Fruit fly (Drosophila melanogaster): ENCODE data around the gene CG3106.

Gene CG3106

DNA sequence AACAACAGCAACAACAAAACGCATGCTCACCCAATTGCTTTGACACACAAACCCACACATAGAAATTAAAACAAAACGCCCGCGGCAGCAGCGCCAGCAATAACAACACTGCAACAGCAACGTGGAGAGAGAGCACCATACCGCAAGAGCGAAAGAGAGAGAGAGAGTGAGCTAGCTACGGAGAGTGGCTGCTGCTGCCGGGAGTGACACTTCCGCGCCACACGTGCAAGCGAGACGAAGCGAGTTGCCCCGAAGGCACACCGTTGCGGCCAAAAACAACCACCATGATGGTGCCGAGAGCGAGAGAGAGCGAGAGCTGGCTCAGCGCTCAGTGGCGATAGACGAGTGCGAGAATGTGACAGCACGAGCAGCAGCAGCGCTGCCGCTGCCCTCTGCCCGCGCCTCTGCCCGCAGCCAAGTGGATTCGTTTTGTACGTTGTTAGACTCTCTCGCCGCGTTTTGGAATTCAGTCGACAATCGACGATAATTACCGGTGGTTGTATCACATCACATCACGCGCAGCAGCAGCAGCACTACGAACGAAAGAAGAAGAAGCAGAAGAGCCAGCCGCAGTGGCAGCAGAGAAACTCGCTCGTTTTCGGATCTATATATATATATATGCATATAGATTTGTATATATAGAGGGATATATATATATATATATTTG, 31.1 kb upstream of the CG3106 start, which contains the start of gene btd (continued):
- TF ChIP-seq CG12155 (GFP tag; optimal IDR thresholded peaks at IDR 0.05) = no peak
- TF ChIP-seq Trl (optimal IDR thresholded peaks at IDR 0.05) = peak; percentile 75 to 83
- TF ChIP-seq Trl (GFP tag; optimal IDR thresholded peaks at IDR 0.05) = peak; percentile 46
- no peak for TF ChIP-seq CG15269 (tag; optimal IDR thresholded peaks at IDR 0.05)
- no peak for TF ChIP-seq p53 (GFP tag; optimal IDR thresholded peaks at IDR 0.05)
- TF ChIP-seq Hr39 (optimal IDR thresholded peaks at IDR 0.05) = no peak
- no peak for TF ChIP-seq CG2678 (tag; optimal IDR thresholded peaks at IDR 0.05)
- peak; percentile 91 for TF ChIP-seq D (optimal IDR thresholded peaks at IDR 0.05)
- no peak for TF ChIP-seq D (GFP tag; optimal IDR thresholded peaks at IDR 0.05)
- TF ChIP-seq gcm (GFP tag; optimal IDR thresholded peaks at IDR 0.05) = peak; percentile 44
- peak; percentile 32 for TF ChIP-seq kni (GFP tag; optimal IDR thresholded peaks at IDR 0.05)
- no peak for TF ChIP-seq NfI (GFP tag; optimal IDR thresholded peaks at IDR 0.05)
- TF ChIP-seq tap (tag; optimal IDR thresholded peaks at IDR 0.05) = no peak
- no peak for TF ChIP-seq ci (GFP tag; IDR thresholded peaks at IDR 0.05)
- TF ChIP-seq Six4 (GFP tag; optimal IDR thresholded peaks at IDR 0.05) = no peak
- TF ChIP-seq Mrtf (GFP tag; IDR thresholded peaks at IDR 0.05) = no peak
- no peak for TF ChIP-seq tio (GFP tag; optimal IDR thresholded peaks at IDR 0.05)
- TF ChIP-seq sens (GFP tag) = peak; percentile 52
- TF ChIP-seq E2f2 (GFP tag; IDR thresholded peaks at IDR 0.05) = 0 out of 2 replicates have a peak, but pooled peaks have one; percentile 20
- TF ChIP-seq lmd (GFP tag; IDR thresholded peaks at IDR 0.05) = no peak
- TF ChIP-seq zfh1 (GFP tag; IDR thresholded peaks at IDR 0.05) = no peak
- no peak for TF ChIP-seq Hand (GFP tag; optimal IDR thresholded peaks at IDR 0.05)
- TF ChIP-seq unc-4 (GFP tag; IDR thresholded peaks at IDR 0.05; ENCODE audit: partially characterized antibody) = peak; percentile 27; the same call in 1 of the 2 replicates
- peak; percentile 22; the same call in 1 of the 2 replicates for TF ChIP-seq MBD-R2 (GFP tag; IDR thresholded peaks at IDR 0.05)
- TF ChIP-seq CG11504 (tag; optimal IDR thresholded peaks at IDR 0.05) = peak; percentile 26
- no peak for TF ChIP-seq btn (GFP tag; optimal IDR thresholded peaks at IDR 0.05)
- no peak for TF ChIP-seq CG7987 (GFP tag; optimal IDR thresholded peaks at IDR 0.05)
- peak; percentile 88 for TF ChIP-seq Nf-YA (GFP tag; IDR thresholded peaks at IDR 0.05)
- no peak for TF ChIP-seq ato (GFP tag; IDR thresholded peaks at IDR 0.05; ENCODE audit: partially characterized antibody)
- TF ChIP-seq eve (GFP tag; optimal IDR thresholded peaks at IDR 0.05) = no peak
- TF ChIP-seq bigmax (GFP tag; optimal IDR thresholded peaks at IDR 0.05) = no peak
- peak; percentile 28 for TF ChIP-seq HmgZ (tag; optimal IDR thresholded peaks at IDR 0.05)
- TF ChIP-seq Side (GFP tag; optimal IDR thresholded peaks at IDR 0.05) = no peak
- no peak for TF ChIP-seq Taf1 (GFP tag; IDR thresholded peaks at IDR 0.05)
- no peak for TF ChIP-seq br (optimal IDR thresholded peaks at IDR 0.05)
- TF ChIP-seq luna (GFP tag; optimal IDR thresholded peaks at IDR 0.05) = no peak
- TF ChIP-seq CG34224 (GFP tag; IDR thresholded peaks at IDR 0.05; ENCODE audit: partially characterized antibody) = 0 out of 3 replicates have a peak, but pooled peaks have one; percentile 30
- no peak for TF ChIP-seq CG10209 (GFP tag; optimal IDR thresholded peaks at IDR 0.05)
- no peak for TF ChIP-seq Hsf (GFP tag; optimal IDR thresholded peaks at IDR 0.05)
- TF ChIP-seq vfl (GFP tag; optimal IDR thresholded peaks at IDR 0.05) = no peak
- TF ChIP-seq kay (GFP tag; optimal IDR thresholded peaks at IDR 0.05) = no peak
- TF ChIP-seq CG6175 (GFP tag; IDR thresholded peaks at IDR 0.05) = peak; percentile 71; the same call in 2 of the 3 replicates
- no peak for TF ChIP-seq klu (GFP tag; IDR thresholded peaks at IDR 0.05)
- TF ChIP-seq CG7928 (GFP tag; optimal IDR thresholded peaks at IDR 0.05) = no peak
- no peak for TF ChIP-seq Rfx (GFP tag; IDR thresholded peaks at IDR 0.05)
- TF ChIP-seq Oaz (GFP tag; IDR thresholded peaks at IDR 0.05) = no peak
- no peak for TF ChIP-seq CG12104 (GFP tag; optimal IDR thresholded peaks at IDR 0.05)
- TF ChIP-seq Drgx (GFP tag; IDR thresholded peaks at IDR 0.05) = peak; percentile 62
- peak; percentile 40; the same call in 1 of the 3 replicates for TF ChIP-seq knrl (GFP tag; IDR thresholded peaks at IDR 0.05; ENCODE audit: partially characterized antibody)
- peak; percentile 100 for TF ChIP-seq Adf1 (GFP tag; IDR thresholded peaks at IDR 0.05)
- peak; percentile 94 for TF ChIP-seq crol (GFP tag; IDR thresholded peaks at IDR 0.05)
- TF ChIP-seq CG8765 (GFP tag; IDR thresholded peaks at IDR 0.05) = 0 out of 2 replicates have a peak, but pooled peaks have one; percentile 41
